Fruit fly (Drosophila melanogaster): ENCODE results near the gene CG10512.

CG10512 gene

dm6 chr3L:21230762-21231161, 28.0 kb downstream of the CG10512 start:
- no peak for TF ChIP-seq CG8301 (tag; optimal IDR thresholded peaks at IDR 0.05)
- no peak for TF ChIP-seq CG8159 (tag; optimal IDR thresholded peaks at IDR 0.05)
- TF ChIP-seq CG10348 (GFP tag; IDR thresholded peaks at IDR 0.05) = no peak
- TF ChIP-seq CG17806 (tag; optimal IDR thresholded peaks at IDR 0.05) = no peak
- no peak for TF ChIP-seq CG13204 (GFP tag; optimal IDR thresholded peaks at IDR 0.05)
- TF ChIP-seq CG12605 (GFP tag; IDR thresholded peaks at IDR 0.05) = no peak
- TF ChIP-seq Pif1A (GFP tag; optimal IDR thresholded peaks at IDR 0.05) = no peak
- TF ChIP-seq CG15710 (tag; optimal IDR thresholded peaks at IDR 0.05) = no peak
- no peak for TF ChIP-seq CG34367 (tag; optimal IDR thresholded peaks at IDR 0.05)
- no peak for TF ChIP-seq CG9948 (tag; optimal IDR thresholded peaks at IDR 0.05)

DNA sequence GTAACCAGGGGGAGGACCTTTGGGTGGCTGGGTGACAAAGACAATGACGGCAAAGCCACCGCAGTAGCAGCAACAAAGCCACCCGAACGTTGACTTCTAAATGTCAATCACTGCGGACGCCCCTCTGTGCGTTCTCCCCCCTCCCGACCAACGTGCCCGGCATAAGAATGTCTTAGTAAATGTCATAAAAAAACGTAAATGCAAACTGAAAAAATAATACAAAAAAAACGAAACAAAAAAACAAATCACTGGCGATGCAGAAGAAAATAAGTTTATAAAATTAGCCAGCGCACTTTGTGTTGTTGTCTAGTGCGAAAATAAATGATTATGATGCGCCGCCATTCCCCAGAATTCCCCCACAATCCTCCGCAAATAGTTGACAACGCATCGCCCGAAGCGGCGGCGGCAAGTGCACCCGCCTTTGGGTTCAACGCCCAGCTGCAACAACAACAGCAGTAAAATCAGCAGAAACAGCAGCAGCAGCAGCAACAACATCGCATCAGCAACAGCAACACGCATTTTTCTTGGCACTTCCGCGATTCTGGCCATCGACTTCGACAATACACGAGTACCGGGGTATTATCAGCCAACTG, 34.3 kb downstream of the CG10512 start:
- TF ChIP-seq CG12605 (GFP tag; IDR thresholded peaks at IDR 0.05) (peak; percentile 91), D1 (tag; optimal IDR thresholded peaks at IDR 0.05) (no peak), CG17806 (tag; optimal IDR thresholded peaks at IDR 0.05) (no peak), Pif1B (GFP tag; optimal IDR thresholded peaks at IDR 0.05) (no peak), Pif1A (GFP tag; optimal IDR thresholded peaks at IDR 0.05) (peak; percentile 38), CG32121 (GFP tag; IDR thresholded peaks at IDR 0.05) (peak; percentile 85), CG34367 (tag; optimal IDR thresholded peaks at IDR 0.05) (no peak), CG10348 (GFP tag; IDR thresholded peaks at IDR 0.05) (no peak), Ets98B (GFP tag; IDR thresholded peaks at IDR 0.05) (peak; percentile 72), CG8159 (tag; optimal IDR thresholded peaks at IDR 0.05) (no peak), EcR (GFP tag; optimal IDR thresholded peaks at IDR 0.05) (peak; percentile 94), rn (GFP tag; IDR thresholded peaks at IDR 0.05) (peak; percentile 42; the same call in 1 of the 2 replicates), CG13204 (GFP tag; optimal IDR thresholded peaks at IDR 0.05) (peak; percentile 39), Snoo (tag; optimal IDR thresholded peaks at IDR 0.05) (no peak), gl (tag; optimal IDR thresholded peaks at IDR 0.05) (no peak), CG9948 (tag; optimal IDR thresholded peaks at IDR 0.05) (no peak), CG15710 (tag; optimal IDR thresholded peaks at IDR 0.05) (no peak), CG8301 (tag; optimal IDR thresholded peaks at IDR 0.05) (peak; percentile 72), CG14655 (GFP tag; optimal IDR thresholded peaks at IDR 0.05) (peak; percentile 83), fd96Ca (GFP tag; IDR thresholded peaks at IDR 0.05) (peak; percentile 52; the same call in 1 of the 3 replicates), CG4496 (GFP tag; IDR thresholded peaks at IDR 0.05) (peak; percentile 82)

DNA sequence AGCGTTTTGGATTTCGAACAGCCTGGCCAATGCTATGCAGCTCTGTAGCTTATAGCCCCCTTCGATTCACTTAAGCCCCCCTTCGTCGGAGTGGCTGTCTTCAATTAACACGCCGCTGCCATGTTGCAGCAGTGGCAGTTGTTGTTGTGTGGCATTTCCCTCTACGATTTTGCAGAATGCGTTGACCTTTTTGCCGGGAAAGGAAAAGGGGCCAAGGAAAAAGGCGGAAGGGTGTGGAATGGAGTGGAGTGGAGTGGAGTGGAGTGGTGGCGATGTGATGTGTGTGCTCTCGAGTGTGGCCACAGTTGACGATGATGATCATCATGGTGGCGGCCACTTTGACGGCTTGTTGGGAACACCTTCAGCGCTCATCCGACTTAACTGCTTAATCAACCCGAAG, 35.7 kb downstream of the CG10512 start:
- TF ChIP-seq EcR (GFP tag; optimal IDR thresholded peaks at IDR 0.05) (peak; percentile 82), CG15710 (tag; optimal IDR thresholded peaks at IDR 0.05) (no peak), CG32121 (GFP tag; IDR thresholded peaks at IDR 0.05) (0 out of 2 replicates have a peak, but pooled peaks have one; percentile 10), Ets98B (GFP tag; IDR thresholded peaks at IDR 0.05) (0 out of 2 replicates have a peak, but pooled peaks have one; percentile 9)

dm6 chr3L:21239999-21240509, 37.3 kb downstream of the CG10512 start:
- TF ChIP-seq CG8301 (tag; optimal IDR thresholded peaks at IDR 0.05) (peak; percentile 20), CG13204 (GFP tag; optimal IDR thresholded peaks at IDR 0.05) (peak; percentile 55), CG4496 (GFP tag; IDR thresholded peaks at IDR 0.05) (peak; percentile 70), CG12605 (GFP tag; IDR thresholded peaks at IDR 0.05) (peak; percentile 76; the same call in 1 of the 2 replicates), CG17806 (tag; optimal IDR thresholded peaks at IDR 0.05) (no peak), Ets98B (GFP tag; IDR thresholded peaks at IDR 0.05) (peak; percentile 58; the same call in 1 of the 2 replicates), CG15710 (tag; optimal IDR thresholded peaks at IDR 0.05) (no peak), CG10348 (GFP tag; IDR thresholded peaks at IDR 0.05) (no peak), D1 (tag; optimal IDR thresholded peaks at IDR 0.05) (no peak), fd96Ca (GFP tag; IDR thresholded peaks at IDR 0.05) (no peak), CG9948 (tag; optimal IDR thresholded peaks at IDR 0.05) (no peak), CG14655 (GFP tag; optimal IDR thresholded peaks at IDR 0.05) (peak; percentile 27), EcR (GFP tag; optimal IDR thresholded peaks at IDR 0.05) (peak; percentile 86), CG34367 (tag; optimal IDR thresholded peaks at IDR 0.05) (no peak), CG32121 (GFP tag; IDR thresholded peaks at IDR 0.05) (peak; percentile 56), CG8159 (tag; optimal IDR thresholded peaks at IDR 0.05) (no peak), rn (GFP tag; IDR thresholded peaks at IDR 0.05) (no peak), Pif1A (GFP tag; optimal IDR thresholded peaks at IDR 0.05) (peak; percentile 40), Pif1B (GFP tag; optimal IDR thresholded peaks at IDR 0.05) (peak; percentile 35), Snoo (tag; optimal IDR thresholded peaks at IDR 0.05) (peak; percentile 39), gl (tag; optimal IDR thresholded peaks at IDR 0.05) (no peak)

DNA sequence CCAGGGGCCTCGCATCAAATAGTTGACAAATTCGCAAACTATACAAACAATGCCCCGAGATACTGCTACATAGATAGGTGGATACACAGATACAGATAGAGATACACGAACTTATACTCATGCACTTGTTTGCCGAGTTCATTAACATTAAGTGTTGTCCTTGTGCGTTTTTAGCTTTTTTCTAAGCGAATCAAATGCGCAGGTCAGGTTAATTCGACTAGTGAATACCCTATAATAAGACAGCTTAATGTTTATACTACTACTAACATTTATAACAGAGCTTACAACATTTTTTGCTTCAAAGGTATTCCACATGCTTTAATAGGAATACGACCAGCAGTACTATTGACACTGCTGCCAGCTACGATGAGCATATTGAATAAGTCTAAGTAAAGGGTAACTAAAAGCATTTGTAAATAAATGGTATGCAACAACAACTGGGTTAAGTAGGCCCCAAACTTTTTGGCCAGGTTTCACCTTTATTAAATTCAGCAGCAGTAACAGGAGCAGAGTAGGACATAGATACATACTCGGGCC, 38.8 kb downstream of the CG10512 start:
- no peak for TF ChIP-seq D1 (tag; optimal IDR thresholded peaks at IDR 0.05)
- peak; percentile 4 for TF ChIP-seq CG9948 (tag; optimal IDR thresholded peaks at IDR 0.05)
- TF ChIP-seq CG15710 (tag; optimal IDR thresholded peaks at IDR 0.05) = no peak
- TF ChIP-seq fd96Ca (GFP tag; IDR thresholded peaks at IDR 0.05) = no peak
- TF ChIP-seq CG13204 (GFP tag; optimal IDR thresholded peaks at IDR 0.05) = no peak
- TF ChIP-seq gl (tag; optimal IDR thresholded peaks at IDR 0.05) = no peak
- TF ChIP-seq EcR (GFP tag; optimal IDR thresholded peaks at IDR 0.05) = no peak
- peak; percentile 34; the same call in 1 of the 2 replicates for TF ChIP-seq CG12605 (GFP tag; IDR thresholded peaks at IDR 0.05)
- peak; percentile 31 for TF ChIP-seq CG8301 (tag; optimal IDR thresholded peaks at IDR 0.05)

dm6 chr3L:21242958-21243357, 40.2 kb downstream of the CG10512 start:
- TF ChIP-seq CG9948 (tag; optimal IDR thresholded peaks at IDR 0.05) = no peak
- TF ChIP-seq Pif1B (GFP tag; optimal IDR thresholded peaks at IDR 0.05) = no peak
- TF ChIP-seq Pif1A (GFP tag; optimal IDR thresholded peaks at IDR 0.05) = no peak
- TF ChIP-seq CG13204 (GFP tag; optimal IDR thresholded peaks at IDR 0.05) = no peak
- no peak for TF ChIP-seq CG14655 (GFP tag; optimal IDR thresholded peaks at IDR 0.05)
- TF ChIP-seq CG10348 (GFP tag; IDR thresholded peaks at IDR 0.05) = no peak
- TF ChIP-seq CG15710 (tag; optimal IDR thresholded peaks at IDR 0.05) = no peak
- no peak for TF ChIP-seq CG8159 (tag; optimal IDR thresholded peaks at IDR 0.05)
- TF ChIP-seq rn (GFP tag; IDR thresholded peaks at IDR 0.05) = no peak
- no peak for TF ChIP-seq CG4496 (GFP tag; IDR thresholded peaks at IDR 0.05)
- TF ChIP-seq CG12605 (GFP tag; IDR thresholded peaks at IDR 0.05) = no peak
- no peak for TF ChIP-seq Ets98B (GFP tag; IDR thresholded peaks at IDR 0.05)
- TF ChIP-seq EcR (GFP tag; optimal IDR thresholded peaks at IDR 0.05) = no peak
